Fruit fly (Drosophila melanogaster) whole organism, prepupa: ENCODE results near the gene CkIIbeta.

Experiments
- Blimp-1 ChIP-seq: fragments of 200-800 bp; sonication (Bioruptor generic); optimal IDR thresholded peaks from 3 replicates; lab custom pipeline; 2017; ENCODE audit warnings: missing biosample characterization, missing genetic modification characterization, mild to moderate bottlenecking, moderate library complexity, missing genetic modification reagents
- CG10631 ChIP-seq: fragments of 200-800 bp; sonication (Bioruptor generic); optimal IDR thresholded peaks from 2 replicates; lab custom pipeline; 2016; ENCODE audit warnings: missing biosample characterization, missing genetic modification characterization
- CG10669 ChIP-seq: fragments of 200-800 bp; sonication (Bioruptor generic); optimal IDR thresholded peaks from 3 replicates; lab custom pipeline; 2018; ENCODE audit warnings: missing biosample characterization, mild to moderate bottlenecking, missing genetic modification characterization, moderate library complexity
- CG11294 ChIP-seq: fragments of 200-800 bp; sonication (Bioruptor generic); IDR thresholded peaks from 2 replicates; pipeline ENCODE4 v1.3.6; 2022; ENCODE audit warnings: missing biosample characterization, missing genetic modification characterization
- CG11762 ChIP-seq: fragments of 200-800 bp; sonication (Bioruptor generic); optimal IDR thresholded peaks from 3 replicates; lab custom pipeline; 2016; ENCODE audit warnings: missing biosample characterization, missing genetic modification characterization; ENCODE audit not compliant: insufficient read depth
- CG11902 ChIP-seq: fragments of 200-800 bp; sonication (Bioruptor generic); optimal IDR thresholded peaks from 3 replicates; lab custom pipeline; 2016; ENCODE audit warnings: missing biosample characterization, missing genetic modification characterization
- CG15336 ChIP-seq: fragments of 200-800 bp; sonication (Bioruptor generic); IDR thresholded peaks from 2 replicates; pipeline ENCODE4 v1.3.6; 2022; ENCODE audit warnings: missing biosample characterization, missing genetic modification characterization
- CG16779 ChIP-seq: fragments of 200-800 bp; sonication (Bioruptor generic); optimal IDR thresholded peaks from 3 replicates; lab custom pipeline; 2017; ENCODE audit warnings: missing biosample characterization, mild to moderate bottlenecking, missing genetic modification characterization
- CG32006 ChIP-seq: fragments of 200-800 bp; sonication (Bioruptor generic); optimal IDR thresholded peaks from 3 replicates; lab custom pipeline; 2017; ENCODE audit warnings: missing biosample characterization, mild to moderate bottlenecking, missing genetic modification characterization
- CG34406 ChIP-seq: fragments of 200-800 bp; sonication (Bioruptor generic); optimal IDR thresholded peaks from 3 replicates; lab custom pipeline; 2016; ENCODE audit warnings: missing biosample characterization, missing genetic modification characterization
- CG3919 ChIP-seq: fragments of 200-800 bp; sonication (Bioruptor generic); optimal IDR thresholded peaks from 3 replicates; lab custom pipeline; 2016; ENCODE audit warnings: missing biosample characterization, missing genetic modification characterization
- CG4318 ChIP-seq: fragments of 200-800 bp; sonication (Bioruptor generic); optimal IDR thresholded peaks from 3 replicates; lab custom pipeline; 2017; ENCODE audit warnings: missing biosample characterization, mild to moderate bottlenecking, missing genetic modification characterization
- CG6163 ChIP-seq: fragments of 200-800 bp; sonication (Bioruptor generic); IDR thresholded peaks from 3 replicates; pipeline ENCODE4 v1.3.6; 2022; ENCODE audit warnings: missing biosample characterization, missing genetic modification characterization
- CG6276 ChIP-seq: fragments of 200-800 bp; sonication (Bioruptor generic); optimal IDR thresholded peaks from 2 replicates; lab custom pipeline; 2017; ENCODE audit warnings: missing biosample characterization, mild to moderate bottlenecking, missing genetic modification characterization
- CG6792 ChIP-seq: fragments of 200-800 bp; sonication (Bioruptor generic); optimal IDR thresholded peaks from 3 replicates; lab custom pipeline; 2016; ENCODE audit warnings: missing biosample characterization, missing genetic modification characterization
- CG6808 ChIP-seq: fragments of 200-800 bp; sonication (Bioruptor generic); optimal IDR thresholded peaks from 3 replicates; lab custom pipeline; 2017; ENCODE audit warnings: missing biosample characterization, missing genetic modification characterization, mild to moderate bottlenecking, moderate library complexity, missing genetic modification reagents
- CG7368 ChIP-seq: fragments of 200-800 bp; sonication (Bioruptor generic); optimal IDR thresholded peaks from 3 replicates; lab custom pipeline; 2016; ENCODE audit warnings: missing biosample characterization, missing genetic modification characterization
- CG8119 ChIP-seq: fragments of 200-800 bp; sonication (Bioruptor generic); IDR thresholded peaks from 3 replicates; pipeline ENCODE4 v1.3.6; 2022; ENCODE audit warnings: missing biosample characterization, missing genetic modification characterization
- CG8632 ChIP-seq: fragments of 200-800 bp; sonication (Bioruptor generic); optimal IDR thresholded peaks from 3 replicates; lab custom pipeline; 2016; ENCODE audit warnings: missing biosample characterization, missing genetic modification characterization
- Eip78C ChIP-seq: fragments of 200-800 bp; sonication (Bioruptor generic); peaks from one replicate; lab custom pipeline; 2016; ENCODE audit warnings: missing biosample characterization, missing genetic modification characterization
- Eip93F ChIP-seq: fragments of 200-800 bp; sonication (Bioruptor generic); optimal IDR thresholded peaks from 2 replicates; lab custom pipeline; 2016; ENCODE audit warnings: missing biosample characterization, mild to moderate bottlenecking, missing genetic modification characterization
- Ets21C ChIP-seq: fragments of 200-800 bp; sonication (Bioruptor generic); optimal IDR thresholded peaks from 3 replicates; lab custom pipeline; 2016; ENCODE audit warnings: missing biosample characterization, missing genetic modification characterization
- Gug ChIP-seq: fragments of 200-800 bp; sonication (Bioruptor generic); IDR thresholded peaks from 2 replicates; pipeline ENCODE4 v1.3.6; 2022; ENCODE audit warnings: missing biosample characterization, missing genetic modification characterization
- Hr38 ChIP-seq: sonication (Bioruptor generic); optimal IDR thresholded peaks from 2 replicates; lab custom pipeline; 2016; ENCODE audit warnings: missing biosample characterization, missing genetic modification characterization
- Hr39 ChIP-seq: fragments of 200-800 bp; sonication (Bioruptor generic); optimal IDR thresholded peaks from 2 replicates; lab custom pipeline; 2016; ENCODE audit warnings: missing biosample characterization, missing genetic modification characterization
- Hr4 ChIP-seq: fragments of 200-800 bp; sonication (Bioruptor generic); optimal IDR thresholded peaks from 3 replicates; lab custom pipeline; 2016; ENCODE audit warnings: missing biosample characterization, missing genetic modification characterization
- Lpt ChIP-seq: fragments of 200-800 bp; sonication (Bioruptor generic); optimal IDR thresholded peaks from 3 replicates; lab custom pipeline; 2016; ENCODE audit warnings: missing biosample characterization, missing genetic modification characterization
- Met ChIP-seq: fragments of 200-800 bp; sonication (Bioruptor generic); optimal IDR thresholded peaks from 3 replicates; lab custom pipeline; 2016; ENCODE audit warnings: missing biosample characterization, missing genetic modification characterization
- Sox102F ChIP-seq: fragments of 200-800 bp; sonication (Bioruptor generic); optimal IDR thresholded peaks from 2 replicates; lab custom pipeline; 2016; ENCODE audit warnings: missing biosample characterization, mild to moderate bottlenecking, missing genetic modification characterization
- acj6 ChIP-seq: fragments of 200-800 bp; sonication (Bioruptor generic); optimal IDR thresholded peaks from 3 replicates; lab custom pipeline; 2016; ENCODE audit warnings: missing biosample characterization, missing genetic modification characterization
- cyc ChIP-seq: fragments of 200-800 bp; sonication (Bioruptor generic); optimal IDR thresholded peaks from 3 replicates; lab custom pipeline; 2016; ENCODE audit warnings: missing biosample characterization, missing genetic modification characterization
- dac ChIP-seq: fragments of 200-800 bp; sonication (Bioruptor generic); optimal IDR thresholded peaks from 2 replicates; lab custom pipeline; 2017; ENCODE audit warnings: missing biosample characterization, mild to moderate bottlenecking, missing genetic modification characterization
- dsx ChIP-seq: fragments of 200-800 bp; optimal IDR thresholded peaks from 3 replicates; lab custom pipeline; 2019; ENCODE audit warnings: missing biosample characterization, mild to moderate bottlenecking, missing genetic modification characterization, moderate library complexity; ENCODE audit not compliant: poor library complexity, severe bottlenecking
- eg ChIP-seq: fragments of 200-800 bp; sonication (Bioruptor generic); IDR thresholded peaks from 3 replicates; pipeline ENCODE4 v1.3.6; 2022; ENCODE audit warnings: missing biosample characterization, missing genetic modification characterization
- fd59A ChIP-seq: fragments of 200-800 bp; sonication (Bioruptor generic); optimal IDR thresholded peaks from 2 replicates; lab custom pipeline; 2017; ENCODE audit warnings: missing biosample characterization, mild to moderate bottlenecking, missing genetic modification characterization, missing genetic modification reagents
- fd85E ChIP-seq: fragments of 200-800 bp; sonication (Bioruptor generic); optimal IDR thresholded peaks from 3 replicates; lab custom pipeline; 2016; ENCODE audit warnings: missing biosample characterization, missing genetic modification characterization
- lz ChIP-seq: fragments of 200-800 bp; sonication (Bioruptor generic); optimal IDR thresholded peaks from 3 replicates; lab custom pipeline; 2016; ENCODE audit warnings: missing biosample characterization, missing genetic modification characterization
- net ChIP-seq: fragments of 200-800 bp; sonication (Bioruptor generic); optimal IDR thresholded peaks from 3 replicates; lab custom pipeline; 2016; ENCODE audit warnings: missing biosample characterization, missing genetic modification characterization
- salr ChIP-seq, 2 experiments: fragments of 200-800 bp; sonication (Bioruptor generic); optimal IDR thresholded peaks; 3 replicates each; lab custom pipeline; 2016 to 2018; ENCODE audit warnings: missing biosample characterization in 2 of 2, missing genetic modification characterization in 2 of 2, mild to moderate bottlenecking in 1 of 2
- spab ChIP-seq: fragments of 200-800 bp; sonication (Bioruptor generic); optimal IDR thresholded peaks from 2 replicates; lab custom pipeline; 2017; ENCODE audit warnings: missing biosample characterization, mild to moderate bottlenecking, missing genetic modification characterization, missing genetic modification reagents
- ss ChIP-seq, 2 experiments: fragments of 200-800 bp; sonication (Bioruptor generic); optimal IDR thresholded peaks; 2 replicates in 1 of 2; 3 replicates in 1 of 2; lab custom pipeline; 2017 to 2018; ENCODE audit warnings: mild to moderate bottlenecking in 2 of 2, missing biosample characterization in 2 of 2, missing genetic modification characterization in 2 of 2, moderate library complexity in 1 of 2
- svp ChIP-seq: fragments of 200-800 bp; sonication (Bioruptor generic); peaks from one replicate; lab custom pipeline; 2016; ENCODE audit warnings: missing biosample characterization, missing genetic modification characterization
- topi ChIP-seq: fragments of 200-800 bp; sonication (Bioruptor generic); optimal IDR thresholded peaks from 3 replicates; lab custom pipeline; 2016; ENCODE audit warnings: missing biosample characterization, missing genetic modification characterization
- vri ChIP-seq: fragments of 200-800 bp; sonication (Bioruptor generic); optimal IDR thresholded peaks from 3 replicates; lab custom pipeline; 2016; ENCODE audit warnings: missing biosample characterization, mild to moderate bottlenecking, missing genetic modification characterization

CkIIbeta gene

DNA sequence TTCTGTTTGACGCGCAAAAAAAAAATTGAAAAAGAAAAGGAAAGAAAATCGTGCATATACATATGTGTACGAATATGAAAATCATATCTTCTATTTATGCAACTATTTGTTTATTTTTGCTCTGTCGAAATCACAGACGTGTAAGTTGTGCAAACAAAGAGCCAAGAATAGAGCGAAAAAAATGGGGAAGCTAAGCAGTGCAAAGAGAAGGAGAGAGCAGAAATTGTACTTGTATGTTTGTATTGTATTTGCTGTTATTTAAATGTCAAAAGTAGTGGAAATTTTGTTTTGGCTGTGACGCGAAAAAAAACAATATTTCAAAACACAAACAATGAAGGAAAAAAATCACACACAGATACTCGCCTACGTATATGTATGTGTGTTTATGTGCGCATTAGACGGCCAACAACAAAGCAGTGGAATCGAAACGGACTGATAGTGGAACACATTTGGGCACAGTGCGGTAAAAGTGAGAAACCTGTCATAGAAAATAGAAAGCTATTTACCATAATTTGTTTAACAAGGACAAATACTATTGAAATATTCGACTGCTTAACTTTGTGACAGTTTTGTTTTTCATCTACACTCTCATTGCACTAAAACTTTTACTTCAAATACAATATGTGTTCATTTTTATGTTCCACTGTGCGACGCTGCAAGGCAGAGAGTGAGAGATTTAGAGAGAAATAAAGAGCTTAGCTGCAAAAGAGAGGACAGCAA is 25.9 kb downstream of the CkIIbeta start (continued):
- TF ChIP-seq fd59A (peak; percentile 83), CG15336 (GFP tag; lab: Robert Waterston, UW) (peak; percentile 99), topi (GFP tag; lab: Kevin White, UChicago) (peak; percentile 93), Blimp-1 (GFP tag; lab: Kevin White, UChicago) (peak; percentile 59), CG32006 (GFP tag; lab: Kevin White, UChicago) (peak; percentile 97), CG8632 (GFP tag; lab: Kevin White, UChicago) (peak; percentile 88), CG6808 (GFP tag; lab: Kevin White, UChicago) (peak; percentile 77), CG6163 (GFP tag; lab: Robert Waterston, UW) (peak; percentile 96), net (peak; percentile 95)

DNA sequence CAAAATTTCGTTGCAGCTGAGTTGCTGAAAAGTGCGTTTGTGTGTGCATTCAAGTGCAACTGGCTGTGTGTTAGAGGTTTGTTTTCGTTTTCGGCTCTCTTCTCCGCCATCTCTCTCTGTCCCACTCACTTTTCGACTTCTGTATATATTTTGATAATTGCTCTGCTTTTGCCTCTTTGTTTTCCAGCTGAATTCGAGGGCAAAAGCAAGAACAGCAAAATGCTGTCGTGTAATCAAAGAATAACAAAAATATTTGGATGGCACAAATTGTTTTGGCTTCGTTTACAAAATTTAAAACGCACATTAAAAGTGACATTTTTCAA is 26.4 kb downstream of the CkIIbeta start:
- TF ChIP-seq salr (GFP tag; optimal IDR thresholded peaks at IDR 0.05; lab: Kevin White, UChicago) (no peak), Hr4 (GFP tag; lab: Kevin White, UChicago) (no peak), lz (GFP tag; lab: Kevin White, UChicago) (no peak), Blimp-1 (GFP tag; lab: Kevin White, UChicago) (no peak), svp (GFP tag; lab: Kevin White, UChicago) (no peak), fd59A (no peak), CG11762 (GFP tag; lab: Kevin White, UChicago) (no peak)

DNA sequence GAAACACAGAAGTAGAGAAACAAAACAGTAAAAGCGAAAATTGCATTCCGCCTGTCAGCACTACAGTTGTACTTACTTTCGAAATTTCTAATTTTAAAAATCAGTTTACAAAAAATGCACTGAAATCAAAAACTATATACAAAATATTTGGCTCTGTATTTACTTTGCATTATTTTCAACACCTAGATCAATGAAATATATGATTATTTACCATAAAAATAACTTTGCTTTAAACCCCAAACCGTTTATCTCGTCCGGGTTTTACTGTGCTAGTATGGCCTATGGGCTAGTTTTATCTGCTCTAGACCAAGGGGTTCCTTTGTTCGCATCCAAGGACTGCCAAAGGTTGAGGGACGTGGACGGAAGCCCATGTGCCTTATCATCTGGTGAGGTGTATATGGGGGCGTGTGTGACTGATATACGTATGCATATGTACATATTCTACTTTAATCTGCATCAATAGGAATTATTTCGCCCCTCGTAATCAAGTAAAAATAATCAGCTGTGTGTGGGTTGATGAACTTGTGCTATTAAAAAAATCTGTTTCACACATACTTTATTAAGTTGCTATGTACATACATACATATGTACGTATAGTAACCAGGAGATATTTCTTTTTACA is 27.0 kb downstream of the CkIIbeta start:
- TF ChIP-seq salr (GFP tag; optimal IDR thresholded peaks at IDR 0.05; lab: Kevin White, UChicago) = no peak
- no peak for TF ChIP-seq Gug (GFP tag; lab: Robert Waterston, UW)
- peak; percentile 90 for TF ChIP-seq svp (GFP tag; lab: Kevin White, UChicago)
- TF ChIP-seq CG8632 (GFP tag; lab: Kevin White, UChicago) = no peak
- TF ChIP-seq net = no peak
- TF ChIP-seq CG6808 (GFP tag; lab: Kevin White, UChicago) = no peak
- TF ChIP-seq vri (GFP tag; lab: Kevin White, UChicago) = peak; percentile 22
- no peak for TF ChIP-seq Hr39 (GFP tag; lab: Kevin White, UChicago)
- no peak for TF ChIP-seq Hr38 (GFP tag; lab: Kevin White, UChicago)
- no peak for TF ChIP-seq CG11762 (GFP tag; lab: Kevin White, UChicago)
- TF ChIP-seq CG16779 = no peak
- TF ChIP-seq CG6792 = no peak
- no peak for TF ChIP-seq CG11902 (GFP tag; lab: Kevin White, UChicago)
- peak; percentile 15 for TF ChIP-seq acj6 (GFP tag; lab: Kevin White, UChicago)
- no peak for TF ChIP-seq spab (GFP tag; lab: Kevin White, UChicago)
- no peak for TF ChIP-seq CG10669 (GFP tag; lab: Kevin White, UChicago)
- no peak for TF ChIP-seq fd59A
- TF ChIP-seq CG6276 = no peak
- no peak for TF ChIP-seq cyc (GFP tag; lab: Kevin White, UChicago)
- TF ChIP-seq Eip93F (GFP tag; lab: Kevin White, UChicago) = no peak
- no peak for TF ChIP-seq CG34406
- no peak for TF ChIP-seq Lpt (GFP tag; lab: Kevin White, UChicago)
- no peak for TF ChIP-seq dac (GFP tag; lab: Kevin White, UChicago)
- 0 out of 2 replicates have a peak, but pooled peaks have one; percentile 41 for TF ChIP-seq CG11294 (GFP tag; lab: Robert Waterston, UW)
- TF ChIP-seq Sox102F (GFP tag; lab: Kevin White, UChicago) = no peak
- TF ChIP-seq CG32006 (GFP tag; lab: Kevin White, UChicago) = peak; percentile 43
- TF ChIP-seq ss (GFP tag; optimal IDR thresholded peaks at IDR 0.05; lab: Kevin White, UChicago) = no peak
- peak; percentile 18 for TF ChIP-seq CG10631
- TF ChIP-seq Ets21C = no peak
- no peak for TF ChIP-seq CG7368 (GFP tag; lab: Kevin White, UChicago)
- TF ChIP-seq CG15336 (GFP tag; lab: Robert Waterston, UW) = no peak; the same call in 1 of the 2 replicates
- peak; percentile 41; the same call in 1 of the 3 replicates for TF ChIP-seq CG8119 (GFP tag; lab: Robert Waterston, UW)
- no peak for TF ChIP-seq dsx (GFP tag; lab: Kevin White, UChicago)
- no peak for TF ChIP-seq Met (GFP tag; lab: Kevin White, UChicago)
- TF ChIP-seq Eip78C (GFP tag; lab: Kevin White, UChicago) = peak; percentile 68
- no peak for TF ChIP-seq lz (GFP tag; lab: Kevin White, UChicago)
- TF ChIP-seq eg = peak; percentile 42; the same call in 1 of the 3 replicates
- TF ChIP-seq CG4318 (GFP tag; lab: Kevin White, UChicago) = no peak
- no peak for TF ChIP-seq fd85E (GFP tag; lab: Kevin White, UChicago)
- peak; percentile 1 for TF ChIP-seq CG3919 (GFP tag; lab: Kevin White, UChicago)
- no peak for TF ChIP-seq Hr4 (GFP tag; lab: Kevin White, UChicago)
